Worm (Caenorhabditis elegans) whole organism, late embryonic: Measurements from ENCODE around the gene C56E6.7.
A peak's percentile ranks its signal among the peaks of the same experiment; 100 is the strongest.

Source experiments
- C38D4.7 ChIP-seq: fragments of 200-800 bp; sonication (Bioruptor generic); optimal IDR thresholded peaks from 2 replicates; lab custom pipeline; 2018; ENCODE audit warnings: mild to moderate bottlenecking, missing genetic modification characterization, moderate library complexity, missing compliant biosample characterization
- F13H6.1 ChIP-seq: sonication (generic microtip); optimal IDR thresholded peaks from 2 replicates; lab custom pipeline; 2016; ENCODE audit warnings: missing genetic modification characterization, missing compliant biosample characterization
- K02D7.2 ChIP-seq: sonication (generic microtip); optimal IDR thresholded peaks from 2 replicates; lab custom pipeline; 2017; ENCODE audit warnings: mild to moderate bottlenecking, missing genetic modification characterization, missing compliant biosample characterization
- T23F11.4 ChIP-seq: fragments of 200-800 bp; sonication (Bioruptor generic); optimal IDR thresholded peaks from 2 replicates; lab custom pipeline; 2018; ENCODE audit warnings: mild to moderate bottlenecking, missing genetic modification characterization, missing compliant biosample characterization
- ahr-1 ChIP-seq: sonication (generic microtip); optimal IDR thresholded peaks from 2 replicates; lab custom pipeline; 2016; ENCODE audit warnings: missing genetic modification characterization, missing compliant biosample characterization
- ama-1 ChIP-seq: fragments of 150-350 bp; optimal IDR thresholded peaks from 2 replicates; lab custom pipeline; 2014
- ceh-18 ChIP-seq: sonication (generic microtip); optimal IDR thresholded peaks from 2 replicates; lab custom pipeline; 2016; ENCODE audit warnings: missing genetic modification characterization, missing compliant biosample characterization
- ceh-31 ChIP-seq: sonication (generic microtip); optimal IDR thresholded peaks from 2 replicates; lab custom pipeline; 2016; ENCODE audit warnings: missing genetic modification characterization, missing compliant biosample characterization
- ceh-34 ChIP-seq: sonication (generic microtip); optimal IDR thresholded peaks from 2 replicates; lab custom pipeline; 2016; ENCODE audit warnings: mild to moderate bottlenecking, missing genetic modification characterization, missing compliant biosample characterization
- ceh-45 ChIP-seq: fragments of 200-800 bp; sonication (Bioruptor generic); IDR thresholded peaks from 2 replicates; pipeline ENCODE4 v1.3.6; 2022; ENCODE audit warnings: missing genetic modification reagents, missing genetic modification characterization, missing compliant biosample characterization
- ceh-6 ChIP-seq: fragments of 200-800 bp; sonication (Bioruptor generic); optimal IDR thresholded peaks from 2 replicates; lab custom pipeline; 2018; ENCODE audit warnings: mild to moderate bottlenecking, missing genetic modification characterization, missing compliant biosample characterization
- che-1 ChIP-seq: sonication (generic microtip); optimal IDR thresholded peaks from 2 replicates; lab custom pipeline; 2016; ENCODE audit warnings: mild to moderate bottlenecking, missing genetic modification characterization, missing compliant biosample characterization
- dve-1 ChIP-seq: sonication (generic microtip); optimal IDR thresholded peaks from 2 replicates; lab custom pipeline; 2017; ENCODE audit warnings: antibody characterized with exemption, mild to moderate bottlenecking, missing genetic modification characterization, missing compliant biosample characterization
- elt-2 ChIP-seq: sonication (generic microtip); optimal IDR thresholded peaks from 2 replicates; lab custom pipeline; 2016; ENCODE audit warnings: missing genetic modification reagents, missing genetic modification characterization, missing compliant biosample characterization
- fkh-6 ChIP-seq: sonication (generic microtip); optimal IDR thresholded peaks from 2 replicates; lab custom pipeline; 2016; ENCODE audit warnings: missing genetic modification characterization, missing compliant biosample characterization
- hlh-13 ChIP-seq: fragments of 200-800 bp; sonication (Bioruptor generic); optimal IDR thresholded peaks from 2 replicates; lab custom pipeline; 2018; ENCODE audit warnings: mild to moderate bottlenecking, missing genetic modification characterization, missing compliant biosample characterization
- hlh-30 ChIP-seq: sonication (generic microtip); optimal IDR thresholded peaks from 2 replicates; lab custom pipeline; 2017; ENCODE audit warnings: antibody characterized with exemption, missing genetic modification characterization, missing compliant biosample characterization; ENCODE audit not compliant: insufficient read depth
- hlh-6 ChIP-seq: sonication (generic microtip); optimal IDR thresholded peaks from 2 replicates; lab custom pipeline; 2016; ENCODE audit warnings: missing genotype, missing genetic modification characterization, missing compliant biosample characterization
- hlh-8 ChIP-seq: sonication (generic microtip); optimal IDR thresholded peaks from 2 replicates; lab custom pipeline; 2016; ENCODE audit warnings: missing genotype, missing genetic modification characterization, missing compliant biosample characterization
- lim-6 ChIP-seq: sonication (generic microtip); optimal IDR thresholded peaks from 2 replicates; lab custom pipeline; 2016; ENCODE audit warnings: missing genetic modification characterization, missing compliant biosample characterization
- nfya-1 ChIP-seq: sonication (generic microtip); optimal IDR thresholded peaks from 2 replicates; lab custom pipeline; 2017; ENCODE audit warnings: missing genetic modification characterization, mild to moderate bottlenecking, missing compliant biosample characterization, antibody characterized with exemption, moderate library complexity
- nhr-232 ChIP-seq: sonication (generic microtip); optimal IDR thresholded peaks from 2 replicates; lab custom pipeline; 2016; ENCODE audit warnings: missing genetic modification characterization, missing compliant biosample characterization
- pat-9 ChIP-seq: fragments of 200-800 bp; sonication (Bioruptor generic); optimal IDR thresholded peaks from 2 replicates; lab custom pipeline; 2018; ENCODE audit warnings: mild to moderate bottlenecking, missing genetic modification characterization, moderate library complexity, missing compliant biosample characterization
- pha-2 ChIP-seq: sonication (generic microtip); optimal IDR thresholded peaks from 2 replicates; lab custom pipeline; 2017; ENCODE audit warnings: mild to moderate bottlenecking, missing genetic modification characterization, missing compliant biosample characterization
- rnt-1 ChIP-seq: sonication (generic microtip); optimal IDR thresholded peaks from 2 replicates; lab custom pipeline; 2016; ENCODE audit warnings: missing genetic modification characterization, missing compliant biosample characterization
- sdc-2 ChIP-seq: sonication (generic microtip); optimal IDR thresholded peaks from 2 replicates; lab custom pipeline; 2016; ENCODE audit warnings: missing genotype, missing genetic modification characterization, missing compliant biosample characterization
- sox-2 ChIP-seq: fragments of 200-800 bp; sonication (Bioruptor generic); IDR thresholded peaks from 2 replicates; pipeline ENCODE4 v1.3.6; 2022; ENCODE audit warnings: missing genetic modification reagents, missing genetic modification characterization, missing compliant biosample characterization
- sox-4 ChIP-seq: sonication (generic microtip); optimal IDR thresholded peaks from 2 replicates; lab custom pipeline; 2017; ENCODE audit warnings: mild to moderate bottlenecking, missing genetic modification characterization, inconsistent platforms, missing compliant biosample characterization
- ttx-3 ChIP-seq: sonication (generic microtip); optimal IDR thresholded peaks from 2 replicates; lab custom pipeline; 2016; ENCODE audit warnings: missing genetic modification reagents, missing genetic modification characterization, missing compliant biosample characterization
- unc-3 ChIP-seq, 2 experiments: fragments of 200-800 bp in 1 of 2; sonication (Bioruptor generic) in 1 of 2; sonication (generic microtip) in 1 of 2; conservative IDR thresholded peaks in 1 of 2; optimal IDR thresholded peaks in 1 of 2; 2 replicates each; pipeline versions ENCODE4 v1.3.6 to Lab custom; 2016 to 2022; ENCODE audit warnings: missing compliant biosample characterization in 2 of 2, missing genetic modification characterization in 2 of 2, missing genetic modification reagents in 1 of 2
- unc-42 ChIP-seq: sonication (generic microtip); optimal IDR thresholded peaks from 2 replicates; lab custom pipeline; 2016; ENCODE audit warnings: missing genotype, missing genetic modification characterization, missing compliant biosample characterization
- unc-55 ChIP-seq: sonication (generic microtip); optimal IDR thresholded peaks from 2 replicates; lab custom pipeline; 2017; ENCODE audit warnings: missing biosample characterization, missing genetic modification reagents, missing genetic modification characterization
- unc-86 ChIP-seq: sonication (generic microtip); optimal IDR thresholded peaks from 2 replicates; lab custom pipeline; 2016; ENCODE audit warnings: missing genetic modification characterization, missing compliant biosample characterization
- ztf-16 ChIP-seq: sonication (generic microtip); optimal IDR thresholded peaks from 2 replicates; lab custom pipeline; 2017; ENCODE audit warnings: missing genetic modification characterization, missing compliant biosample characterization

C56E6.7 gene

ce11 chrII:6528629-6529028, 12.3 kb downstream of the C56E6.7 start, which contains the start of gene C56E6.4:
C56E6.4 (minus strand) TSS chrII:6528729.
- TF ChIP-seq sox-2 (GFP tag; lab: Robert Waterston, UW) (no peak), sox-4 (tag; lab: Kevin White, UChicago) (no peak), K02D7.2 (tag; lab: Kevin White, UChicago) (no peak), unc-86 (no peak), ceh-45 (GFP tag; lab: Robert Waterston, UW) (no peak), ceh-34 (tag; lab: Kevin White, UChicago) (no peak), C38D4.7 (no peak), lim-6 (tag; lab: Kevin White, UChicago) (no peak), pha-2 (tag; lab: Kevin White, UChicago) (no peak), rnt-1 (tag; lab: Kevin White, UChicago) (no peak), sdc-2 (no peak), elt-2 (tag; lab: Kevin White, UChicago) (no peak), nfya-1 (tag; lab: Kevin White, UChicago) (no peak)
- TF ChIP-seq, all 69 proteins: peak for 0

ce11 chrII:6531527-6531926, 15.2 kb downstream of the C56E6.7 start, which contains the start of gene abch-1:
abch-1 (minus strand) TSS chrII:6531627.
- TF ChIP-seq hlh-8 = no peak
- no peak for TF ChIP-seq unc-42 (tag; lab: Kevin White, UChicago)
- TF ChIP-seq ceh-34 (tag; lab: Kevin White, UChicago) = no peak
- TF ChIP-seq pat-9 (tag; lab: Kevin White, UChicago) = no peak
- TF ChIP-seq che-1 = no peak
- TF ChIP-seq ceh-18 (tag; lab: Kevin White, UChicago) = no peak
- no peak for TF ChIP-seq hlh-13 (GFP tag; lab: Kevin White, UChicago)
- TF ChIP-seq ceh-6 (GFP tag; lab: Kevin White, UChicago) = no peak
- TF ChIP-seq nhr-232 (tag; lab: Kevin White, UChicago) = no peak
- TF ChIP-seq T23F11.4 (GFP tag; lab: Kevin White, UChicago) = no peak
- TF ChIP-seq ceh-45 (GFP tag; lab: Robert Waterston, UW) = no peak
- no peak for TF ChIP-seq dve-1
- no peak for TF ChIP-seq K02D7.2 (tag; lab: Kevin White, UChicago)
- no peak for TF ChIP-seq F13H6.1 (tag; lab: Kevin White, UChicago)
- no peak for TF ChIP-seq unc-3 (GFP tag; conservative IDR thresholded peaks at IDR 0.05; lab: Robert Waterston, UW)
- TF ChIP-seq unc-3 (tag; optimal IDR thresholded peaks at IDR 0.05; lab: Kevin White, UChicago) = no peak
- no peak for TF ChIP-seq ahr-1 (tag; lab: Kevin White, UChicago)
- TF ChIP-seq, all 69 proteins: peak for 0

ce11 chrII:6531940-6532339, 15.6 kb downstream of the C56E6.7 start, which contains the start of gene abcx-1:
abcx-1 (plus strand) TSS chrII:6532163.
- no peak for TF ChIP-seq fkh-6 (tag; lab: Kevin White, UChicago)

- TF ChIP-seq nfya-1 (tag; lab: Kevin White, UChicago) (peak; percentile 5), ztf-16 (tag; lab: Kevin White, UChicago) (no peak), hlh-8 (no peak), hlh-30 (peak; percentile 70), C38D4.7 (no peak), ceh-31 (tag; lab: Kevin White, UChicago) (peak; percentile 26), hlh-6 (tag; lab: Kevin White, UChicago) (no peak), unc-42 (tag; lab: Kevin White, UChicago) (peak; percentile 81), pha-2 (tag; lab: Kevin White, UChicago) (no peak)
- TF ChIP-seq, all 69 proteins: peak for 4
These were observed 19.6 kb downstream of the C56E6.7 start, which contains the start of gene utp-20 for ce11 chrII:6535957-6536424. utp-20 (plus strand) TSS chrII:6536374.

- TF ChIP-seq ama-1 (lab: Kevin White, UChicago) (no peak), rnt-1 (tag; lab: Kevin White, UChicago) (peak; percentile 21), unc-3 (GFP tag; conservative IDR thresholded peaks at IDR 0.05; lab: Robert Waterston, UW) (no peak), unc-3 (tag; optimal IDR thresholded peaks at IDR 0.05; lab: Kevin White, UChicago) (no peak), fkh-6 (tag; lab: Kevin White, UChicago) (no peak), unc-55 (GFP tag; lab: Kevin White, UChicago) (peak; percentile 50), ttx-3 (no peak)
These were observed 28.6 kb downstream of the C56E6.7 start, which contains the start of gene lron-15 for ce11 chrII:6544842-6545410. lron-15 (minus strand) TSS chrII:6544892.
